Worm (Caenorhabditis elegans) whole organism, young adult: ENCODE data around the gene ZC196.4.

ENCODE experiments used
- B0261.1 ChIP-seq: sonication (generic microtip); optimal IDR thresholded peaks from 2 replicates; lab custom pipeline; 2016; ENCODE audit warnings: mild to moderate bottlenecking, missing genetic modification characterization, moderate library complexity, missing compliant biosample characterization
- D2030.7 ChIP-seq: fragments of 200-800 bp; sonication (Bioruptor generic); IDR thresholded peaks from 2 replicates; pipeline ENCODE4 v1.3.6; 2022; ENCODE audit warnings: missing genetic modification reagents, missing genetic modification characterization, missing compliant biosample characterization
- F23B12.7 ChIP-seq: sonication (generic microtip); optimal IDR thresholded peaks from 2 replicates; lab custom pipeline; 2017; ENCODE audit warnings: missing genetic modification characterization, mild to moderate bottlenecking, missing compliant biosample characterization, antibody characterized with exemption, moderate library complexity; ENCODE audit not compliant: insufficient read depth
- F39B2.1 ChIP-seq: fragments of 200-800 bp; sonication (Bioruptor generic); IDR thresholded peaks from 2 replicates; pipeline ENCODE4 v1.3.6; 2022; ENCODE audit warnings: missing genetic modification reagents, missing genetic modification characterization, missing compliant biosample characterization
- F49E8.2 ChIP-seq: sonication (generic microtip); optimal IDR thresholded peaks from 3 replicates; lab custom pipeline; 2017; ENCODE audit warnings: missing genetic modification characterization, mild to moderate bottlenecking, missing compliant biosample characterization, antibody characterized with exemption, moderate library complexity; ENCODE audit not compliant: insufficient read depth
- F55B11.4 ChIP-seq: sonication (generic microtip); optimal IDR thresholded peaks from 2 replicates; lab custom pipeline; 2016; ENCODE audit warnings: missing compliant biosample characterization, missing genetic modification characterization, borderline replicate concordance; ENCODE audit not compliant: insufficient read depth
- F57A8.1 ChIP-seq: fragments of 200-800 bp; sonication (Bioruptor generic); optimal IDR thresholded peaks from 2 replicates; lab custom pipeline; 2018; ENCODE audit warnings: mild to moderate bottlenecking, missing genetic modification characterization, moderate library complexity, missing compliant biosample characterization
- T07F8.4 ChIP-seq: sonication (generic microtip); optimal IDR thresholded peaks from 2 replicates; lab custom pipeline; 2016; ENCODE audit warnings: mild to moderate bottlenecking, missing genetic modification characterization, moderate library complexity, missing compliant biosample characterization
- aptf-2 ChIP-seq: fragments of 200-800 bp; sonication (Bioruptor generic); conservative IDR thresholded peaks from 2 replicates; pipeline ENCODE4 v1.3.6; 2022; ENCODE audit warnings: missing genetic modification reagents, missing genetic modification characterization, missing compliant biosample characterization
- atf-7 ChIP-seq: sonication (generic microtip); optimal IDR thresholded peaks from 2 replicates; lab custom pipeline; 2017; ENCODE audit warnings: mild to moderate bottlenecking, missing genetic modification characterization, missing compliant biosample characterization
- attf-5 ChIP-seq: fragments of 200-800 bp; sonication (Bioruptor generic); optimal IDR thresholded peaks from 2 replicates; lab custom pipeline; 2018; ENCODE audit warnings: mild to moderate bottlenecking, missing genetic modification characterization, missing compliant biosample characterization
- attf-6 ChIP-seq: fragments of 200-800 bp; sonication (Bioruptor generic); IDR thresholded peaks from 2 replicates; pipeline ENCODE4 v1.3.6; 2022; ENCODE audit warnings: missing genetic modification reagents, missing genetic modification characterization, missing compliant biosample characterization
- cebp-1 ChIP-seq, 2 experiments: fragments of 200-800 bp in 1 of 2; sonication (Bioruptor generic) in 1 of 2; sonication (generic microtip) in 1 of 2; IDR thresholded peaks in 1 of 2; optimal IDR thresholded peaks in 1 of 2; 2 replicates each; pipeline versions ENCODE4 v1.3.6 to Lab custom; 2017 to 2022; ENCODE audit warnings: missing compliant biosample characterization in 2 of 2, missing genetic modification characterization in 2 of 2, mild to moderate bottlenecking in 1 of 2, missing genetic modification reagents in 1 of 2, moderate library complexity in 1 of 2
- cebp-2 ChIP-seq: fragments of 200-800 bp; sonication (Bioruptor generic); IDR thresholded peaks from 2 replicates; pipeline ENCODE4 v1.3.6; 2022; ENCODE audit warnings: missing genetic modification characterization, missing compliant biosample characterization
- ceh-27 ChIP-seq: fragments of 200-800 bp; sonication (Bioruptor generic); optimal IDR thresholded peaks from 2 replicates; lab custom pipeline; 2018; ENCODE audit warnings: mild to moderate bottlenecking, missing genetic modification characterization, moderate library complexity, missing compliant biosample characterization
- ceh-91 ChIP-seq: fragments of 200-800 bp; sonication (Bioruptor generic); IDR thresholded peaks from 2 replicates; pipeline ENCODE4 v1.3.6; 2022; ENCODE audit warnings: missing genetic modification reagents, missing genetic modification characterization, missing compliant biosample characterization
- die-1 ChIP-seq: sonication (generic microtip); optimal IDR thresholded peaks from 2 replicates; lab custom pipeline; 2016; ENCODE audit warnings: missing genotype, mild to moderate bottlenecking, missing genetic modification characterization, missing compliant biosample characterization
- egrh-3 ChIP-seq: fragments of 200-800 bp; sonication (Bioruptor generic); IDR thresholded peaks from 2 replicates; pipeline ENCODE4 v1.3.6; 2022; ENCODE audit warnings: missing genetic modification reagents, missing genetic modification characterization, missing compliant biosample characterization
- ekl-4 ChIP-seq: fragments of 200-800 bp; sonication (Bioruptor generic); IDR thresholded peaks from 2 replicates; pipeline ENCODE4 v1.3.6; 2022; ENCODE audit warnings: missing genetic modification reagents, missing genetic modification characterization, missing compliant biosample characterization
- ets-4 ChIP-seq: fragments of 200-800 bp; sonication (Bioruptor generic); optimal IDR thresholded peaks from 2 replicates; lab custom pipeline; 2018; ENCODE audit warnings: mild to moderate bottlenecking, missing genetic modification characterization, missing compliant biosample characterization
- fkh-3 ChIP-seq: sonication (generic microtip); optimal IDR thresholded peaks from 2 replicates; lab custom pipeline; 2016; ENCODE audit warnings: mild to moderate bottlenecking, missing genetic modification characterization, missing compliant biosample characterization
- him-1 ChIP-seq: sonication (generic microtip); optimal IDR thresholded peaks from 2 replicates; lab custom pipeline; 2016; ENCODE audit warnings: missing genotype, missing genetic modification reagents, missing genetic modification characterization, missing compliant biosample characterization
- hrde-1 ChIP-seq: sonication (generic microtip); optimal IDR thresholded peaks from 2 replicates; lab custom pipeline; 2016; ENCODE audit warnings: missing genetic modification characterization, mild to moderate bottlenecking, missing compliant biosample characterization, moderate library complexity, missing genotype, missing genetic modification reagents, borderline replicate concordance
- let-607 ChIP-seq, 2 experiments: fragments of 200-800 bp in 1 of 2; sonication (Bioruptor generic) in 1 of 2; sonication (generic microtip) in 1 of 2; optimal IDR thresholded peaks; 2 replicates each; lab custom pipeline; 2016 to 2018; ENCODE audit warnings: mild to moderate bottlenecking in 2 of 2, missing compliant biosample characterization in 2 of 2, missing genetic modification characterization in 2 of 2, moderate library complexity in 2 of 2, missing genotype in 1 of 2
- madf-10 ChIP-seq: sonication (generic microtip); optimal IDR thresholded peaks from 2 replicates; lab custom pipeline; 2016; ENCODE audit warnings: mild to moderate bottlenecking, missing genetic modification characterization, missing compliant biosample characterization
- madf-3 ChIP-seq: fragments of 200-800 bp; sonication (Bioruptor generic); IDR thresholded peaks from 2 replicates; pipeline ENCODE4 v1.3.6; 2022; ENCODE audit warnings: missing genetic modification reagents, missing genetic modification characterization, missing compliant biosample characterization
- mxl-1 ChIP-seq: sonication (generic microtip); optimal IDR thresholded peaks from 2 replicates; lab custom pipeline; 2016; ENCODE audit warnings: missing genetic modification characterization, missing compliant biosample characterization
- nhr-120 ChIP-seq: fragments of 200-800 bp; sonication (Bioruptor generic); IDR thresholded peaks from 2 replicates; pipeline ENCODE4 v1.3.6; 2022; ENCODE audit warnings: missing genetic modification characterization, missing compliant biosample characterization
- nhr-179 ChIP-seq: sonication (generic microtip); optimal IDR thresholded peaks from 2 replicates; lab custom pipeline; 2016; ENCODE audit warnings: mild to moderate bottlenecking, missing genetic modification characterization, missing compliant biosample characterization
- nhr-80 ChIP-seq: sonication (generic microtip); optimal IDR thresholded peaks from 2 replicates; lab custom pipeline; 2016; ENCODE audit warnings: missing genetic modification characterization, missing compliant biosample characterization
- nhr-90 ChIP-seq: sonication (generic microtip); optimal IDR thresholded peaks from 2 replicates; lab custom pipeline; 2016; ENCODE audit warnings: missing genotype, mild to moderate bottlenecking, missing genetic modification characterization, missing compliant biosample characterization
- pha-4 ChIP-seq: fragments of 150-350 bp; sonication (generic microtip); optimal IDR thresholded peaks from 2 replicates; lab custom pipeline; 2014; ENCODE audit warnings: missing biosample characterization, missing genetic modification reagents, missing genetic modification characterization
- rcor-1 ChIP-seq: fragments of 200-800 bp; sonication (Bioruptor generic); IDR thresholded peaks from 2 replicates; pipeline ENCODE4 v1.3.6; 2022; ENCODE audit warnings: missing genetic modification reagents, missing genetic modification characterization, missing compliant biosample characterization
- somi-1 ChIP-seq: fragments of 200-800 bp; sonication (Bioruptor generic); optimal IDR thresholded peaks from 2 replicates; lab custom pipeline; 2018; ENCODE audit warnings: mild to moderate bottlenecking, missing genetic modification characterization, missing compliant biosample characterization
- sptf-2 ChIP-seq: fragments of 200-800 bp; sonication (Bioruptor generic); optimal IDR thresholded peaks from 2 replicates; lab custom pipeline; 2018; ENCODE audit warnings: mild to moderate bottlenecking, missing genetic modification characterization, missing compliant biosample characterization
- tbp1 ChIP-seq: fragments of 200-800 bp; sonication (Bioruptor generic); optimal IDR thresholded peaks from 2 replicates; lab custom pipeline; 2018; ENCODE audit warnings: mild to moderate bottlenecking, missing genetic modification characterization, missing compliant biosample characterization
- tlf-1 ChIP-seq: fragments of 200-800 bp; sonication (Bioruptor generic); optimal IDR thresholded peaks from 2 replicates; lab custom pipeline; 2018; ENCODE audit warnings: mild to moderate bottlenecking, missing genetic modification characterization, missing compliant biosample characterization
- unc-62 ChIP-seq: fragments of 150-350 bp; optimal IDR thresholded peaks from 2 replicates; lab custom pipeline; 2014; ENCODE audit warnings: missing biosample characterization, missing genetic modification reagents, missing genetic modification characterization
- xnd-1 ChIP-seq: sonication (generic microtip); optimal IDR thresholded peaks from 2 replicates; lab custom pipeline; 2016; ENCODE audit warnings: missing genotype, missing genetic modification reagents, missing genetic modification characterization, missing compliant biosample characterization
- zfh-2 ChIP-seq: fragments of 200-800 bp; sonication (Bioruptor generic); conservative IDR thresholded peaks from 2 replicates; pipeline ENCODE4 v1.3.6; 2022; ENCODE audit warnings: missing genetic modification reagents, missing genetic modification characterization, missing compliant biosample characterization
- ztf-22 ChIP-seq: fragments of 200-800 bp; sonication (Bioruptor generic); optimal IDR thresholded peaks from 2 replicates; lab custom pipeline; 2018; ENCODE audit warnings: mild to moderate bottlenecking, missing genetic modification characterization, moderate library complexity, missing compliant biosample characterization

ZC196.4 gene

DNA sequence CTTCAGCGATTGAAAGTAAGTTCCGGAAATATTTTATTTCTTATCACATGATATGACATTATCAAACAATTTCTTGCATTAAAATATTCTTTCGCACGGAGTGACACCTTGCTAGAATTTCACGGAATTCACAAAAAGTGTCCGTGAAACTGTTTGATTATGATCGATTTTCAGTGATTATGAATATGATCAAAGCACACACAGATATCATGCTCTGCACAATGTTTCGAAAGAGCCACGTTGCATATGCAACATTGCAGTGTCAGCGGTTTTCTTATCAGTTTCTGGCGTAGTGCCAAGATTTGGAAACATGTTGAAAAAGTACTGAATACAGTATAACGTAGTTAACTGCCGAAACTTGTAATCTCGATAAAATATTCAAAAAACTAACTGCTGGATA is 36.2 kb downstream of the ZC196.4 start:
- TF ChIP-seq ets-4 (GFP tag; lab: Kevin White, UChicago) (peak; percentile 84), fkh-3 (tag; lab: Kevin White, UChicago) (no peak), die-1 (tag; lab: Kevin White, UChicago) (no peak), cebp-1 (GFP tag; IDR thresholded peaks at IDR 0.05; lab: Robert Waterston, UW) (no peak), cebp-1 (tag; optimal IDR thresholded peaks at IDR 0.05; lab: Kevin White, UChicago) (peak; percentile 72), tbp1 (GFP tag; lab: Kevin White, UChicago) (peak; percentile 1), nhr-80 (tag; lab: Kevin White, UChicago) (peak; percentile 72), ekl-4 (no peak), ztf-22 (GFP tag; lab: Kevin White, UChicago) (peak; percentile 68), F23B12.7 (tag; lab: Kevin White, UChicago) (no peak), F55B11.4 (tag; lab: Kevin White, UChicago) (no peak), sptf-2 (GFP tag; lab: Kevin White, UChicago) (no peak), atf-7 (peak; percentile 59), tlf-1 (GFP tag; lab: Kevin White, UChicago) (peak; percentile 6), let-607 (tag; optimal IDR thresholded peaks at IDR 0.05; lab: Kevin White, UChicago) (peak; percentile 35 to 86)

DNA sequence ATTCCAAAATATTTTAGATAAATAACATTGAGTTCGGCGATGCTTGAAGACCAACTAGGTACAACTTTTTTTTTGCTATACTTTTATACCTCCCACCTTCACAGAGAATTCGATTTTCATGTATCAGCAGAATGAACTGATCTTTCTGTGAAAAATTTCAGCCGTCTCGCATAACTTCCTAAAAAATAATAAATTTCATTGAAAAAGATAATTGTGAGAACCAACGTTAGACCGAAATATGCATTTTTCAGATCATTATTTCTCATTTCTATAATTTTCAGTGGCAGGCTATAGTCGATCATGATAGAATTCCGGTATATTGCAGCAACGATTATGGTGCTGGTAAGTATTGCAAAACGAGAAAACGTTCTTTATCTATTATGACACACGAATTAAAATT is 38.7 kb downstream of the ZC196.4 start, which contains the start of gene srx-115:
srx-115 (plus strand) TSS at position 301 of the 400 bp plus-strand sequence.
- no peak for TF ChIP-seq F57A8.1 (GFP tag; lab: Kevin White, UChicago)
- no peak for TF ChIP-seq F49E8.2 (tag; lab: Kevin White, UChicago)
- TF ChIP-seq cebp-2 (GFP tag; lab: Robert Waterston, UW) = no peak
- no peak for TF ChIP-seq rcor-1 (GFP tag; lab: Robert Waterston, UW)
- no peak for TF ChIP-seq attf-6 (GFP tag; lab: Robert Waterston, UW)
- no peak for TF ChIP-seq somi-1 (GFP tag; lab: Kevin White, UChicago)
- no peak for TF ChIP-seq nhr-179 (tag; lab: Kevin White, UChicago)
- TF ChIP-seq him-1 (tag; lab: Kevin White, UChicago) = no peak
- no peak for TF ChIP-seq B0261.1 (tag; lab: Kevin White, UChicago)
- no peak for TF ChIP-seq tbp1 (GFP tag; lab: Kevin White, UChicago)
- no peak for TF ChIP-seq T07F8.4
- no peak for TF ChIP-seq ets-4 (GFP tag; lab: Kevin White, UChicago)
- TF ChIP-seq hrde-1 (tag; lab: Kevin White, UChicago) = no peak
- no peak for TF ChIP-seq attf-5
- TF ChIP-seq nhr-90 (tag; lab: Kevin White, UChicago) = no peak

DNA sequence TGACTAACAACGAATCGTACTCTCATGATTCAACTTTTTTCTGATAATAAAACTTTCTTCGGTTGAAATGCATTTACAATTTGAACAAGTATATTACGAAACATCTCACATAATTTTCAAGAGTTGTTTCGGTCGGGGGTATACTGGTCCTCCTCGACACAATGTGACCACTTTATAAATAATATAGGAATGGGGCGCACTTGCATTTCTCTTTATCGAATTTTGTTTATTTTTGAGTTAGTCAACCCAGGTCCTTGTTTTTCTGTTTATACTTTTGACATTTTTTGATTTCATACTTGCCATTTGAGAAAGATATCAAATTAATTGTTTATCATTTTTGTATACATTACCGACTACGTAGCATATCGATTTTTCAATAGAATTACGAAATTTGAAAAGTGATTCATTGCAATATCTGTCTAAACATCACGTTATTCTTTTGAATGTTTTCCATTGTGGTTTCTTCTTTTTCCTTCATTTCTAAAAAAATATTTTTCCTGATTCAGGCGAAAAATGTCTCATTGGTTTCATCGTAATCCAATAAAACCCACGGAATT is 41.0 kb downstream of the ZC196.4 start, which contains the start of gene B0507.2:
B0507.2 (plus strand) TSS at position 507 of the 557 bp plus-strand sequence.
- TF ChIP-seq madf-3 (GFP tag; lab: Robert Waterston, UW) (no peak), ceh-27 (GFP tag; lab: Kevin White, UChicago) (peak; percentile 53), ceh-91 (no peak), nhr-80 (tag; lab: Kevin White, UChicago) (peak; percentile 36), cebp-1 (GFP tag; IDR thresholded peaks at IDR 0.05; lab: Robert Waterston, UW) (no peak), cebp-1 (tag; optimal IDR thresholded peaks at IDR 0.05; lab: Kevin White, UChicago) (peak; percentile 76), pha-4 (tag; lab: Kevin White, UChicago) (no peak)

DNA sequence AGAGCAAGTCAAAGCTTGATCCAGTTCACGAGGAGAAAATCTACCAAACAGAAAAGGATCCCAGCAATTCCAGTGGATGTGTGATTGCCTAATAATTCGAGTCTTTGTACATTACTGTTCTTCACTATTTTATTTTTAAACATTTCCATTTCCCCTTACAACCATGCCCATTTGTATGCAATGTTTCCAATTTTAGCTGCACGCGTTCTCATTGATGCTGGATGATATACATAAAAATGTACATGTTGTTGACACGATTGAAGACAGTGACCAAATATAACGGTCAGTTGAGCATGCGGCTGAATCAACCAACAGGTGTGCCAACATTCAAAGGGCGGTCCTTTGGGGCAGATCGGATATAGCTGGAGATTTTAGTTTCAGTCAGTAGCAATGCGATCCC is 43.4 kb downstream of the ZC196.4 start, which contains the start of gene B0507.1:
B0507.1 (plus strand) TSS at position 301 of the 400 bp plus-strand sequence.
- TF ChIP-seq xnd-1 (no peak), die-1 (tag; lab: Kevin White, UChicago) (no peak), D2030.7 (GFP tag; lab: Robert Waterston, UW) (no peak), nhr-80 (tag; lab: Kevin White, UChicago) (no peak), aptf-2 (no peak), unc-62 (GFP tag; lab: Kevin White, UChicago) (no peak), sptf-2 (GFP tag; lab: Kevin White, UChicago) (no peak), madf-10 (tag; lab: Kevin White, UChicago) (no peak), mxl-1 (no peak), egrh-3 (GFP tag; lab: Robert Waterston, UW) (no peak), zfh-2 (GFP tag; lab: Robert Waterston, UW) (no peak), F39B2.1 (GFP tag; lab: Robert Waterston, UW) (no peak), nhr-120 (GFP tag; lab: Robert Waterston, UW) (no peak)
